Worm (Caenorhabditis elegans) whole organism, late embryonic: ENCODE data around the gene emb-8.

Experiments used
- C08G9.2 ChIP-seq: sonication (generic microtip); optimal IDR thresholded peaks from 2 replicates; lab custom pipeline; 2016; ENCODE audit warnings: mild to moderate bottlenecking, missing genetic modification characterization, moderate library complexity, missing compliant biosample characterization
- C38D4.7 ChIP-seq: fragments of 200-800 bp; sonication (Bioruptor generic); optimal IDR thresholded peaks from 2 replicates; lab custom pipeline; 2018; ENCODE audit warnings: mild to moderate bottlenecking, missing genetic modification characterization, moderate library complexity, missing compliant biosample characterization
- F13H6.1 ChIP-seq: sonication (generic microtip); optimal IDR thresholded peaks from 2 replicates; lab custom pipeline; 2016; ENCODE audit warnings: missing genetic modification characterization, missing compliant biosample characterization
- K09A11.1 ChIP-seq: sonication (generic microtip); optimal IDR thresholded peaks from 2 replicates; lab custom pipeline; 2017; ENCODE audit warnings: antibody characterized with exemption, mild to moderate bottlenecking, missing genetic modification characterization, missing compliant biosample characterization; ENCODE audit not compliant: insufficient read depth
- Y22D7AL.16 ChIP-seq: sonication (generic microtip); optimal IDR thresholded peaks from 2 replicates; lab custom pipeline; 2016; ENCODE audit warnings: missing genetic modification characterization, missing compliant biosample characterization
- ahr-1 ChIP-seq: sonication (generic microtip); optimal IDR thresholded peaks from 2 replicates; lab custom pipeline; 2016; ENCODE audit warnings: missing genetic modification characterization, missing compliant biosample characterization
- ama-1 ChIP-seq: fragments of 150-350 bp; optimal IDR thresholded peaks from 2 replicates; lab custom pipeline; 2014
- ceh-19 ChIP-seq: fragments of 200-800 bp; sonication (Bioruptor generic); optimal IDR thresholded peaks from 2 replicates; lab custom pipeline; 2018; ENCODE audit warnings: mild to moderate bottlenecking, missing genetic modification characterization, missing compliant biosample characterization
- ceh-2 ChIP-seq: sonication (generic microtip); optimal IDR thresholded peaks from 2 replicates; lab custom pipeline; 2016; ENCODE audit warnings: missing genotype, missing genetic modification characterization, missing compliant biosample characterization
- ceh-22 ChIP-seq: sonication (generic microtip); optimal IDR thresholded peaks from 2 replicates; lab custom pipeline; 2017; ENCODE audit warnings: missing biosample characterization, missing genetic modification characterization
- ceh-30 ChIP-seq: fragments of 150-350 bp; optimal IDR thresholded peaks from 2 replicates; lab custom pipeline; 2014; ENCODE audit warnings: missing biosample characterization, missing genetic modification characterization
- ceh-31 ChIP-seq: sonication (generic microtip); optimal IDR thresholded peaks from 2 replicates; lab custom pipeline; 2016; ENCODE audit warnings: missing genetic modification characterization, missing compliant biosample characterization
- ceh-34 ChIP-seq: sonication (generic microtip); optimal IDR thresholded peaks from 2 replicates; lab custom pipeline; 2016; ENCODE audit warnings: mild to moderate bottlenecking, missing genetic modification characterization, missing compliant biosample characterization
- ceh-45 ChIP-seq: fragments of 200-800 bp; sonication (Bioruptor generic); IDR thresholded peaks from 2 replicates; pipeline ENCODE4 v1.3.6; 2022; ENCODE audit warnings: missing genetic modification reagents, missing genetic modification characterization, missing compliant biosample characterization
- ceh-48 ChIP-seq: sonication (generic microtip); optimal IDR thresholded peaks from 2 replicates; lab custom pipeline; 2016; ENCODE audit warnings: missing genetic modification characterization, inconsistent platforms, missing compliant biosample characterization
- ceh-6 ChIP-seq: fragments of 200-800 bp; sonication (Bioruptor generic); optimal IDR thresholded peaks from 2 replicates; lab custom pipeline; 2018; ENCODE audit warnings: mild to moderate bottlenecking, missing genetic modification characterization, missing compliant biosample characterization
- che-1 ChIP-seq: sonication (generic microtip); optimal IDR thresholded peaks from 2 replicates; lab custom pipeline; 2016; ENCODE audit warnings: mild to moderate bottlenecking, missing genetic modification characterization, missing compliant biosample characterization
- dmd-4 ChIP-seq: sonication (generic microtip); optimal IDR thresholded peaks from 2 replicates; lab custom pipeline; 2016; ENCODE audit warnings: borderline replicate concordance, missing genetic modification characterization, missing compliant biosample characterization
- dve-1 ChIP-seq: sonication (generic microtip); optimal IDR thresholded peaks from 2 replicates; lab custom pipeline; 2017; ENCODE audit warnings: antibody characterized with exemption, mild to moderate bottlenecking, missing genetic modification characterization, missing compliant biosample characterization
- elt-2 ChIP-seq: sonication (generic microtip); optimal IDR thresholded peaks from 2 replicates; lab custom pipeline; 2016; ENCODE audit warnings: missing genetic modification reagents, missing genetic modification characterization, missing compliant biosample characterization
- eyg-1 ChIP-seq: sonication (generic microtip); optimal IDR thresholded peaks from 2 replicates; lab custom pipeline; 2016; ENCODE audit warnings: missing genotype, missing genetic modification characterization, missing compliant biosample characterization
- fax-1 ChIP-seq: sonication (generic microtip); optimal IDR thresholded peaks from 2 replicates; lab custom pipeline; 2016; ENCODE audit warnings: missing genotype, missing genetic modification characterization, missing compliant biosample characterization
- fkh-6 ChIP-seq: sonication (generic microtip); optimal IDR thresholded peaks from 2 replicates; lab custom pipeline; 2016; ENCODE audit warnings: missing genetic modification characterization, missing compliant biosample characterization
- gmeb-2 ChIP-seq: sonication (generic microtip); optimal IDR thresholded peaks from 2 replicates; lab custom pipeline; 2016; ENCODE audit warnings: missing genetic modification characterization, inconsistent platforms, missing compliant biosample characterization
- hlh-30 ChIP-seq: sonication (generic microtip); optimal IDR thresholded peaks from 2 replicates; lab custom pipeline; 2017; ENCODE audit warnings: antibody characterized with exemption, missing genetic modification characterization, missing compliant biosample characterization; ENCODE audit not compliant: insufficient read depth
- hlh-8 ChIP-seq: sonication (generic microtip); optimal IDR thresholded peaks from 2 replicates; lab custom pipeline; 2016; ENCODE audit warnings: missing genotype, missing genetic modification characterization, missing compliant biosample characterization
- lim-6 ChIP-seq: sonication (generic microtip); optimal IDR thresholded peaks from 2 replicates; lab custom pipeline; 2016; ENCODE audit warnings: missing genetic modification characterization, missing compliant biosample characterization
- lin-11 ChIP-seq: fragments of 200-800 bp; sonication (Bioruptor generic); optimal IDR thresholded peaks from 2 replicates; lab custom pipeline; 2018; ENCODE audit warnings: mild to moderate bottlenecking, missing genetic modification characterization, missing compliant biosample characterization
- madf-2 ChIP-seq: sonication (generic microtip); optimal IDR thresholded peaks from 2 replicates; lab custom pipeline; 2017; ENCODE audit warnings: missing genetic modification characterization, missing compliant biosample characterization
- nfya-1 ChIP-seq: sonication (generic microtip); optimal IDR thresholded peaks from 2 replicates; lab custom pipeline; 2017; ENCODE audit warnings: missing genetic modification characterization, mild to moderate bottlenecking, missing compliant biosample characterization, antibody characterized with exemption, moderate library complexity
- nhr-232 ChIP-seq: sonication (generic microtip); optimal IDR thresholded peaks from 2 replicates; lab custom pipeline; 2016; ENCODE audit warnings: missing genetic modification characterization, missing compliant biosample characterization
- pat-9 ChIP-seq: fragments of 200-800 bp; sonication (Bioruptor generic); optimal IDR thresholded peaks from 2 replicates; lab custom pipeline; 2018; ENCODE audit warnings: mild to moderate bottlenecking, missing genetic modification characterization, moderate library complexity, missing compliant biosample characterization
- pax-1 ChIP-seq: fragments of 150-350 bp; optimal IDR thresholded peaks from 2 replicates; lab custom pipeline; 2014; ENCODE audit warnings: missing biosample characterization, missing genetic modification characterization
- pha-4 ChIP-seq: fragments of 150-350 bp; optimal IDR thresholded peaks from 2 replicates; lab custom pipeline; 2018; ENCODE audit warnings: missing biosample characterization, missing genetic modification reagents, missing genetic modification characterization
- pros-1 ChIP-seq: fragments of 150-350 bp; optimal IDR thresholded peaks from 2 replicates; lab custom pipeline; 2014; ENCODE audit warnings: missing biosample characterization, missing genetic modification reagents, missing genetic modification characterization
- ref-2 ChIP-seq: sonication (generic microtip); optimal IDR thresholded peaks from 2 replicates; lab custom pipeline; 2016; ENCODE audit warnings: missing genetic modification characterization, missing compliant biosample characterization
- rnt-1 ChIP-seq: sonication (generic microtip); optimal IDR thresholded peaks from 2 replicates; lab custom pipeline; 2016; ENCODE audit warnings: missing genetic modification characterization, missing compliant biosample characterization
- sdc-2 ChIP-seq: sonication (generic microtip); optimal IDR thresholded peaks from 2 replicates; lab custom pipeline; 2016; ENCODE audit warnings: missing genotype, missing genetic modification characterization, missing compliant biosample characterization
- tbx-7 ChIP-seq: sonication (generic microtip); optimal IDR thresholded peaks from 2 replicates; lab custom pipeline; 2016; ENCODE audit warnings: missing genotype, missing genetic modification characterization, missing compliant biosample characterization
- unc-3 ChIP-seq, 2 experiments: fragments of 200-800 bp in 1 of 2; sonication (Bioruptor generic) in 1 of 2; sonication (generic microtip) in 1 of 2; conservative IDR thresholded peaks in 1 of 2; optimal IDR thresholded peaks in 1 of 2; 2 replicates each; pipeline versions ENCODE4 v1.3.6 to Lab custom; 2016 to 2022; ENCODE audit warnings: missing compliant biosample characterization in 2 of 2, missing genetic modification characterization in 2 of 2, missing genetic modification reagents in 1 of 2
- unc-42 ChIP-seq: sonication (generic microtip); optimal IDR thresholded peaks from 2 replicates; lab custom pipeline; 2016; ENCODE audit warnings: missing genotype, missing genetic modification characterization, missing compliant biosample characterization
- unc-55 ChIP-seq: sonication (generic microtip); optimal IDR thresholded peaks from 2 replicates; lab custom pipeline; 2017; ENCODE audit warnings: missing biosample characterization, missing genetic modification reagents, missing genetic modification characterization

Gene emb-8

DNA sequence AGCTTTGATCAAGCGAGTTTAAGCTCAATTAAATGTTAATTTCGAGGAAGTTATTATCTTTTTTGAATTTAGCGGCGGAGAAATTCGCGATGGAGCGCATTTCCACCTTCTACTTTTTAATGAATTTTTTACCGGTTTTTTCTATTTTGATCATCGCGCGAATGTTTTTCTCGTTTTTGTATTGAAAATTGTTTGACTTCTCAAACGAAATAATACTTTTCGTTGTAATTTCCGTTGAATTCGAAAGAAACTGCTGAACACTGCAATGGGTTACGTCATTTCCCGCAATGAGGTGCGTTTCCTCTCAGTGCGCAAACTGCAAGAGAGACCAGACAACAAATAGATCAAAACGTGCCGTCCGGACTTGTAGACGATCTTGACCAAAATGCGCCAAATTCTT is 18.3 kb downstream of the emb-8 start:
- TF ChIP-seq sdc-2 (tag; lab: Kevin White, UChicago) (no peak), che-1 (tag; lab: Kevin White, UChicago) (no peak), lim-6 (tag; lab: Kevin White, UChicago) (no peak), hlh-8 (no peak), ceh-30 (no peak), dmd-4 (tag; lab: Kevin White, UChicago) (no peak), ceh-45 (GFP tag; lab: Robert Waterston, UW) (no peak)

DNA sequence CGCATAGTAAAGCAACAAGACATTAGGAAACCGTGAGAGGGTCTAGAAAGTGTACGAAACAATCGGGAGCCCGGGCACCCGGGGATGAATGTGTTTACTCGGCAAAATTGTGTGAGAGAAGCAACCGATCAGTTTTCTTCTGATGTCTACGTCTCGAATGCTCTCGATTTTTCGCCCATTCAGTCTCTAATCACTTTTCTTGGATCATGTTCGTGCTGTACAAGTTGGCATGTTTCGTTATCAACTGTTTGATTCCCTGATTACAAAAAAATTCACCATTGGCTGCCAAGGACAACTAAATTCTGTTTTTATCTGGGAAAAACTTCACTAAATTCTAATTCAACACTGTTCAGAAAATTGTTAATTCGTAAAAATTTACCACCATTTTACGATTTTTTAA is 18.9 kb downstream of the emb-8 start:
- no peak for TF ChIP-seq hlh-30
- TF ChIP-seq, all 69 proteins: peak for 0

- TF ChIP-seq nfya-1 (tag; lab: Kevin White, UChicago) (peak; percentile 54), dve-1 (tag; lab: Kevin White, UChicago) (no peak)
These were observed 20.3 kb downstream of the emb-8 start for ce11 chrIII:5179166-5179565.

ce11 chrIII:5173622-5174021 is 25.9 kb downstream of the emb-8 start, which contains the start of gene cid-1:
cid-1 (plus strand) TSS chrIII:5173922.
- TF ChIP-seq tbx-7 (tag; lab: Kevin White, UChicago) (no peak), F13H6.1 (tag; lab: Kevin White, UChicago) (no peak), unc-55 (GFP tag; lab: Kevin White, UChicago) (no peak)

DNA sequence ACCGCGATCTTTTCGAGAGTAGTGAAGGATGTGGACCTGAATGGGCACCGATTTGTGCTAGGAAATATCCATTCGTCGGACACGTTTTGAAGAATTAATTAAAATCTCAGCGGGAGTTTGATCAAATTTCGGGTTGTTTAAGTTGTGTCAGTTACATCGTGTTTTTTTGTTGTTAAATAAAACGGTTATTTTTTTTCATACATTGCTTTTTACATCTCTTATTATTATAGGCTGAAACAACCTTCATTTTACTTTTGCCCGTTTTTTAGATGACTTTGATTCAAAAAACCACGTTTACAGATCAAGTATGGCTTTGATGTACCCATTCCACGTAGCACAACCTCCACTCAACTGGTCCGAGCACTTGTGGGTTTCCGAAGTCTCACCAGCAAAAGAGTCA is 26.3 kb downstream of the emb-8 start, which contains the start of gene emb-1:
Gene emb-1, plus strand, starts transcription at position 301 of the 400 bp plus-strand sequence.
- no peak for TF ChIP-seq ceh-48
- TF ChIP-seq, all 69 proteins: peak for 0

- peak; percentile 15 for TF ChIP-seq pat-9 (tag; lab: Kevin White, UChicago)
- peak; percentile 99 for TF ChIP-seq rnt-1
- TF ChIP-seq ceh-31 = peak; percentile 100
- no peak for TF ChIP-seq pha-4 (tag; lab: Kevin White, UChicago)
- TF ChIP-seq nfya-1 (tag; lab: Kevin White, UChicago) = peak; percentile 78
- TF ChIP-seq ceh-19 (GFP tag; lab: Kevin White, UChicago) = peak; percentile 41
- TF ChIP-seq ceh-6 (GFP tag; lab: Kevin White, UChicago) = peak; percentile 45
- peak; percentile 89 for TF ChIP-seq eyg-1 (tag; lab: Kevin White, UChicago)
- TF ChIP-seq lin-11 = no peak
- peak; percentile 99 for TF ChIP-seq ref-2 (tag; lab: Kevin White, UChicago)
- TF ChIP-seq madf-2 (tag; lab: Kevin White, UChicago) = peak; percentile 80
- TF ChIP-seq ceh-2 = peak; percentile 99
- TF ChIP-seq pax-1 (tag; lab: Kevin White, UChicago) = peak; percentile 49
- TF ChIP-seq ceh-22 (tag; lab: Kevin White, UChicago) = no peak
- TF ChIP-seq hlh-8 = peak; percentile 95
- TF ChIP-seq elt-2 (tag; lab: Kevin White, UChicago) = peak; percentile 84
- TF ChIP-seq unc-42 = peak; percentile 87
- peak; percentile 55 for TF ChIP-seq gmeb-2
- TF ChIP-seq fkh-6 = peak; percentile 85
- TF ChIP-seq C38D4.7 (GFP tag; lab: Kevin White, UChicago) = no peak
- TF ChIP-seq ceh-34 (tag; lab: Kevin White, UChicago) = peak; percentile 94
- TF ChIP-seq F13H6.1 (tag; lab: Kevin White, UChicago) = peak; percentile 91
- no peak for TF ChIP-seq Y22D7AL.16 (tag; lab: Kevin White, UChicago)
- peak; percentile 25 for TF ChIP-seq nhr-232 (tag; lab: Kevin White, UChicago)
- TF ChIP-seq K09A11.1 = no peak
- TF ChIP-seq ahr-1 = peak; percentile 80
- peak; percentile 79 for TF ChIP-seq unc-3 (GFP tag; conservative IDR thresholded peaks at IDR 0.05; lab: Robert Waterston, UW)
- peak; percentile 45 for TF ChIP-seq unc-3 (tag; optimal IDR thresholded peaks at IDR 0.05; lab: Kevin White, UChicago)
- TF ChIP-seq fax-1 = peak; percentile 93
- TF ChIP-seq ama-1 (lab: Kevin White, UChicago) = no peak
- TF ChIP-seq lim-6 (tag; lab: Kevin White, UChicago) = peak; percentile 96
- peak; percentile 51 for TF ChIP-seq pros-1 (tag; lab: Kevin White, UChicago)
- TF ChIP-seq C08G9.2 = peak; percentile 100
- peak; percentile 23 for TF ChIP-seq hlh-30
These were observed 27.0 kb downstream of the emb-8 start, which contains the start of gene K10D2.5 for ce11 chrIII:5172470-5172869. K10D2.5 (plus strand) TSS chrIII:5172720.
